Worm (Caenorhabditis elegans) whole organism, mixed stage, embryonic: Measurements from ENCODE around the gene R11E3.19.
A peak's percentile ranks its signal among the peaks of the same experiment; 100 is the strongest.

Source experiments
- M03D4.4 ChIP-seq: sonication (generic microtip); optimal IDR thresholded peaks from 2 replicates; lab custom pipeline; 2017; ENCODE audit warnings: mild to moderate bottlenecking, missing genetic modification characterization, missing compliant biosample characterization
- bed-3 ChIP-seq: fragments of 200-800 bp; sonication (Bioruptor generic); optimal IDR thresholded peaks from 3 replicates; lab custom pipeline; 2018; ENCODE audit warnings: mild to moderate bottlenecking, missing genetic modification characterization, moderate library complexity, missing compliant biosample characterization
- blmp-1 ChIP-seq: fragments of 150-350 bp; optimal IDR thresholded peaks from 2 replicates; lab custom pipeline; 2014; ENCODE audit warnings: missing biosample characterization, missing genetic modification characterization
- ceh-39 ChIP-seq: fragments of 150-350 bp; optimal IDR thresholded peaks from 2 replicates; lab custom pipeline; 2014; ENCODE audit warnings: missing biosample characterization, missing genetic modification characterization
- ceh-43 ChIP-seq: fragments of 200-800 bp; sonication (Bioruptor generic); optimal IDR thresholded peaks from 2 replicates; lab custom pipeline; 2018; ENCODE audit warnings: mild to moderate bottlenecking, missing genetic modification characterization, moderate library complexity, missing compliant biosample characterization
- ceh-83 ChIP-seq: fragments of 200-800 bp; sonication (Bioruptor generic); optimal IDR thresholded peaks from 2 replicates; lab custom pipeline; 2018; ENCODE audit warnings: mild to moderate bottlenecking, missing genetic modification characterization, missing compliant biosample characterization
- ces-1 ChIP-seq: fragments of 150-350 bp; optimal IDR thresholded peaks from 2 replicates; lab custom pipeline; 2014; ENCODE audit warnings: missing biosample characterization, missing genetic modification reagents, missing genetic modification characterization
- cnd-1 ChIP-seq: fragments of 200-800 bp; sonication (Bioruptor generic); optimal IDR thresholded peaks from 2 replicates; lab custom pipeline; 2018; ENCODE audit warnings: mild to moderate bottlenecking, missing genetic modification characterization, missing compliant biosample characterization
- drap-1 ChIP-seq: fragments of 200-800 bp; sonication (Bioruptor generic); optimal IDR thresholded peaks from 3 replicates; lab custom pipeline; 2018; ENCODE audit warnings: mild to moderate bottlenecking, missing genetic modification characterization, missing compliant biosample characterization
- elt-1 ChIP-seq: sonication (generic microtip); optimal IDR thresholded peaks from 2 replicates; lab custom pipeline; 2017; ENCODE audit warnings: missing genetic modification characterization, mild to moderate bottlenecking, missing compliant biosample characterization, antibody characterized with exemption, moderate library complexity, borderline replicate concordance; ENCODE audit not compliant: insufficient read depth
- elt-3 ChIP-seq: fragments of 150-350 bp; optimal IDR thresholded peaks from 2 replicates; lab custom pipeline; 2014; ENCODE audit warnings: missing biosample characterization, missing genetic modification characterization
- flh-1 ChIP-seq: fragments of 200-800 bp; sonication (Bioruptor generic); optimal IDR thresholded peaks from 2 replicates; lab custom pipeline; 2018; ENCODE audit warnings: mild to moderate bottlenecking, missing genetic modification characterization, moderate library complexity, missing compliant biosample characterization
- ham-2 ChIP-seq: fragments of 200-800 bp; sonication (Bioruptor generic); optimal IDR thresholded peaks from 2 replicates; lab custom pipeline; 2018; ENCODE audit warnings: mild to moderate bottlenecking, missing genetic modification characterization, missing compliant biosample characterization
- hlh-1 ChIP-seq: fragments of 150-350 bp; optimal IDR thresholded peaks from 2 replicates; lab custom pipeline; 2014; ENCODE audit warnings: missing biosample characterization, missing genetic modification reagents, missing genetic modification characterization
- lin-13 ChIP-seq: fragments of 150-350 bp; optimal IDR thresholded peaks from 2 replicates; lab custom pipeline; 2014; ENCODE audit warnings: missing biosample characterization, missing genetic modification characterization
- lin-32 ChIP-seq: fragments of 200-800 bp; sonication (Bioruptor generic); optimal IDR thresholded peaks from 2 replicates; lab custom pipeline; 2018; ENCODE audit warnings: mild to moderate bottlenecking, missing genetic modification characterization, missing compliant biosample characterization
- lsy-2 ChIP-seq: fragments of 150-350 bp; optimal IDR thresholded peaks from 2 replicates; lab custom pipeline; 2014; ENCODE audit warnings: missing biosample characterization, missing genetic modification characterization
- mab-5 ChIP-seq: fragments of 150-350 bp; optimal IDR thresholded peaks from 2 replicates; lab custom pipeline; 2014; ENCODE audit warnings: missing biosample characterization, missing genetic modification characterization
- mep-1 ChIP-seq: fragments of 150-350 bp; optimal IDR thresholded peaks from 2 replicates; lab custom pipeline; 2017; ENCODE audit warnings: missing biosample characterization, missing genetic modification reagents, missing genetic modification characterization, inconsistent platforms
- mls-2 ChIP-seq: sonication (generic microtip); optimal IDR thresholded peaks from 2 replicates; lab custom pipeline; 2016; ENCODE audit warnings: mild to moderate bottlenecking, missing genetic modification characterization, moderate library complexity, missing compliant biosample characterization
- nhr-12 ChIP-seq: fragments of 150-350 bp; optimal IDR thresholded peaks from 2 replicates; lab custom pipeline; 2014; ENCODE audit warnings: missing biosample characterization, missing genetic modification characterization
- nhr-2 ChIP-seq: fragments of 150-350 bp; optimal IDR thresholded peaks from 2 replicates; lab custom pipeline; 2014; ENCODE audit warnings: missing biosample characterization, missing genetic modification characterization
- nhr-237 ChIP-seq: fragments of 150-350 bp; optimal IDR thresholded peaks from 2 replicates; lab custom pipeline; 2014; ENCODE audit warnings: missing biosample characterization, missing genetic modification characterization
- nhr-28 ChIP-seq: fragments of 150-350 bp; optimal IDR thresholded peaks from 2 replicates; lab custom pipeline; 2014; ENCODE audit warnings: missing biosample characterization, missing genetic modification characterization
- nhr-76 ChIP-seq: sonication (generic microtip); optimal IDR thresholded peaks from 2 replicates; lab custom pipeline; 2017; ENCODE audit warnings: missing biosample characterization, missing genetic modification characterization
- pha-4 ChIP-seq: fragments of 150-350 bp; optimal IDR thresholded peaks from 2 replicates; lab custom pipeline; 2018; ENCODE audit warnings: missing biosample characterization, missing genetic modification reagents, missing genetic modification characterization
- sem-2 ChIP-seq: fragments of 200-800 bp; sonication (Bioruptor generic); optimal IDR thresholded peaks from 2 replicates; lab custom pipeline; 2018; ENCODE audit warnings: mild to moderate bottlenecking, missing genetic modification characterization, missing compliant biosample characterization
- snpc-4 ChIP-seq: fragments of 150-350 bp; optimal IDR thresholded peaks from 2 replicates; lab custom pipeline; 2014; ENCODE audit warnings: missing biosample characterization, missing genetic modification characterization
- sptf-1 ChIP-seq: sonication (generic microtip); optimal IDR thresholded peaks from 2 replicates; lab custom pipeline; 2017; ENCODE audit warnings: mild to moderate bottlenecking, missing genetic modification characterization, moderate library complexity, missing compliant biosample characterization
- tbx-8 ChIP-seq: fragments of 200-800 bp; sonication (Bioruptor generic); optimal IDR thresholded peaks from 2 replicates; lab custom pipeline; 2018; ENCODE audit warnings: mild to moderate bottlenecking, missing genetic modification characterization, moderate library complexity, missing compliant biosample characterization
- unc-120 ChIP-seq: sonication (generic microtip); optimal IDR thresholded peaks from 2 replicates; lab custom pipeline; 2017; ENCODE audit warnings: missing genetic modification characterization, missing compliant biosample characterization; ENCODE audit not compliant: poor library complexity, severe bottlenecking
- unc-39 ChIP-seq: fragments of 150-350 bp; optimal IDR thresholded peaks from 2 replicates; lab custom pipeline; 2014; ENCODE audit warnings: missing biosample characterization, missing genetic modification characterization
- unc-62 ChIP-seq: fragments of 150-350 bp; optimal IDR thresholded peaks from 2 replicates; lab custom pipeline; 2014; ENCODE audit warnings: missing biosample characterization, missing genetic modification reagents, missing genetic modification characterization
- zip-8 ChIP-seq: fragments of 150-350 bp; optimal IDR thresholded peaks from 2 replicates; lab custom pipeline; 2014; ENCODE audit warnings: missing biosample characterization, missing genetic modification characterization
- ztf-11 ChIP-seq: fragments of 150-350 bp; optimal IDR thresholded peaks from 2 replicates; lab custom pipeline; 2014; ENCODE audit warnings: missing biosample characterization, missing genetic modification characterization

R11E3.19 gene

ce11 chrIV:4776001-4776400, at the start of gene R11E3.19:
TSS of gene R11E3.19 (minus strand) at chrIV:4776101.
- TF ChIP-seq cnd-1 (tag; lab: Kevin White, UChicago) = no peak
- TF ChIP-seq snpc-4 (tag; lab: Kevin White, UChicago) = no peak
- no peak for TF ChIP-seq drap-1 (GFP tag; lab: Kevin White, UChicago)
- TF ChIP-seq bed-3 (GFP tag; lab: Kevin White, UChicago) = no peak
- TF ChIP-seq ces-1 (GFP tag; lab: Kevin White, UChicago) = no peak
- no peak for TF ChIP-seq nhr-237
- no peak for TF ChIP-seq lsy-2 (tag; lab: Kevin White, UChicago)
- no peak for TF ChIP-seq hlh-1 (tag; lab: Kevin White, UChicago)
- no peak for TF ChIP-seq nhr-76 (tag; lab: Kevin White, UChicago)
- no peak for TF ChIP-seq elt-3
- no peak for TF ChIP-seq tbx-8 (GFP tag; lab: Kevin White, UChicago)
- TF ChIP-seq nhr-12 = no peak
- TF ChIP-seq ztf-11 = no peak
- no peak for TF ChIP-seq sem-2 (GFP tag; lab: Kevin White, UChicago)
- TF ChIP-seq mab-5 = no peak

ce11 chrIV:4821843-4822242, 45.9 kb upstream of the R11E3.19 start:
- TF ChIP-seq flh-1 (GFP tag; lab: Kevin White, UChicago) (no peak), sem-2 (GFP tag; lab: Kevin White, UChicago) (no peak), nhr-28 (tag; lab: Kevin White, UChicago) (no peak), ceh-83 (GFP tag; lab: Kevin White, UChicago) (no peak)
- TF ChIP-seq, all 35 proteins: peak for 0

ce11 chrIV:4821054-4821453, 45.2 kb upstream of the R11E3.19 start, which contains the start of gene H06H21.8:
TSS of gene H06H21.8 (minus strand) at chrIV:4821131.
- TF ChIP-seq mab-5 (no peak), tbx-8 (GFP tag; lab: Kevin White, UChicago) (no peak), pha-4 (tag; lab: Kevin White, UChicago) (no peak), lin-13 (no peak), elt-1 (no peak), cnd-1 (tag; lab: Kevin White, UChicago) (no peak), flh-1 (GFP tag; lab: Kevin White, UChicago) (no peak)

- TF ChIP-seq ztf-11 (no peak), pha-4 (tag; lab: Kevin White, UChicago) (no peak), tbx-8 (GFP tag; lab: Kevin White, UChicago) (no peak), cnd-1 (tag; lab: Kevin White, UChicago) (no peak)
- TF ChIP-seq, all 35 proteins: peak for 0
These were observed 38.3 kb upstream of the R11E3.19 start, which contains the start of gene srw-94 for ce11 chrIV:4814185-4814584. TSS of gene srw-94 (plus strand) at chrIV:4814485.

ce11 chrIV:4811863-4812262, 36.0 kb upstream of the R11E3.19 start, which contains the start of gene srw-95:
TSS of gene srw-95 (plus strand) at chrIV:4812075.
- TF ChIP-seq blmp-1 (tag; lab: Kevin White, UChicago) (no peak), unc-39 (tag; lab: Kevin White, UChicago) (no peak), unc-120 (tag; lab: Kevin White, UChicago) (no peak)

ce11 chrIV:4810377-4810984, 34.6 kb upstream of the R11E3.19 start, which contains the start of gene eif-1.A:
TSS of gene eif-1.A (plus strand) at chrIV:4810934.
- TF ChIP-seq unc-120 (tag; lab: Kevin White, UChicago) (no peak), lsy-2 (tag; lab: Kevin White, UChicago) (peak; percentile 75), nhr-76 (tag; lab: Kevin White, UChicago) (no peak), nhr-12 (no peak), zip-8 (tag; lab: Kevin White, UChicago) (no peak), ces-1 (GFP tag; lab: Kevin White, UChicago) (no peak), ceh-43 (GFP tag; lab: Kevin White, UChicago) (no peak), pha-4 (tag; lab: Kevin White, UChicago) (peak; percentile 33), flh-1 (GFP tag; lab: Kevin White, UChicago) (no peak), drap-1 (GFP tag; lab: Kevin White, UChicago) (peak; percentile 3), unc-62 (GFP tag; lab: Kevin White, UChicago) (no peak), tbx-8 (GFP tag; lab: Kevin White, UChicago) (no peak), nhr-2 (tag; lab: Kevin White, UChicago) (no peak), snpc-4 (tag; lab: Kevin White, UChicago) (no peak), cnd-1 (tag; lab: Kevin White, UChicago) (no peak), hlh-1 (tag; lab: Kevin White, UChicago) (peak; percentile 50), unc-39 (tag; lab: Kevin White, UChicago) (no peak), elt-3 (no peak), nhr-28 (tag; lab: Kevin White, UChicago) (no peak), ceh-83 (GFP tag; lab: Kevin White, UChicago) (no peak), mls-2 (tag; lab: Kevin White, UChicago) (peak; percentile 2), nhr-237 (peak; percentile 41), bed-3 (GFP tag; lab: Kevin White, UChicago) (no peak), ham-2 (peak; percentile 11), lin-32 (GFP tag; lab: Kevin White, UChicago) (no peak), M03D4.4 (tag; lab: Kevin White, UChicago) (no peak), blmp-1 (tag; lab: Kevin White, UChicago) (no peak), sptf-1 (tag; lab: Kevin White, UChicago) (peak; percentile 22), sem-2 (GFP tag; lab: Kevin White, UChicago) (no peak), mab-5 (no peak), mep-1 (tag; lab: Kevin White, UChicago) (peak; percentile 79), ceh-39 (tag; lab: Kevin White, UChicago) (peak; percentile 5), elt-1 (no peak), lin-13 (peak; percentile 44)
